Worm (Caenorhabditis elegans) whole organism, late embryonic: ENCODE measurements around the gene str-173.

ENCODE experiments used
- C08G9.2 ChIP-seq: sonication (generic microtip); optimal IDR thresholded peaks from 2 replicates; lab custom pipeline; 2016; ENCODE audit warnings: mild to moderate bottlenecking, missing genetic modification characterization, moderate library complexity, missing compliant biosample characterization
- K02D7.2 ChIP-seq: sonication (generic microtip); optimal IDR thresholded peaks from 2 replicates; lab custom pipeline; 2017; ENCODE audit warnings: mild to moderate bottlenecking, missing genetic modification characterization, missing compliant biosample characterization
- ceh-19 ChIP-seq: fragments of 200-800 bp; sonication (Bioruptor generic); optimal IDR thresholded peaks from 2 replicates; lab custom pipeline; 2018; ENCODE audit warnings: mild to moderate bottlenecking, missing genetic modification characterization, missing compliant biosample characterization
- ceh-22 ChIP-seq: sonication (generic microtip); optimal IDR thresholded peaks from 2 replicates; lab custom pipeline; 2017; ENCODE audit warnings: missing biosample characterization, missing genetic modification characterization
- ceh-24 ChIP-seq: sonication (generic microtip); optimal IDR thresholded peaks from 2 replicates; lab custom pipeline; 2016; ENCODE audit warnings: mild to moderate bottlenecking, missing genetic modification characterization, missing compliant biosample characterization
- ceh-30 ChIP-seq: fragments of 150-350 bp; optimal IDR thresholded peaks from 2 replicates; lab custom pipeline; 2014; ENCODE audit warnings: missing biosample characterization, missing genetic modification characterization
- ceh-48 ChIP-seq: sonication (generic microtip); optimal IDR thresholded peaks from 2 replicates; lab custom pipeline; 2016; ENCODE audit warnings: missing genetic modification characterization, inconsistent platforms, missing compliant biosample characterization
- ceh-6 ChIP-seq: fragments of 200-800 bp; sonication (Bioruptor generic); optimal IDR thresholded peaks from 2 replicates; lab custom pipeline; 2018; ENCODE audit warnings: mild to moderate bottlenecking, missing genetic modification characterization, missing compliant biosample characterization
- ceh-9 ChIP-seq: sonication (generic microtip); optimal IDR thresholded peaks from 2 replicates; lab custom pipeline; 2016; ENCODE audit warnings: mild to moderate bottlenecking, missing genetic modification characterization, inconsistent platforms, missing compliant biosample characterization
- dve-1 ChIP-seq: sonication (generic microtip); optimal IDR thresholded peaks from 2 replicates; lab custom pipeline; 2017; ENCODE audit warnings: antibody characterized with exemption, mild to moderate bottlenecking, missing genetic modification characterization, missing compliant biosample characterization
- elt-2 ChIP-seq: sonication (generic microtip); optimal IDR thresholded peaks from 2 replicates; lab custom pipeline; 2016; ENCODE audit warnings: missing genetic modification reagents, missing genetic modification characterization, missing compliant biosample characterization
- eyg-1 ChIP-seq: sonication (generic microtip); optimal IDR thresholded peaks from 2 replicates; lab custom pipeline; 2016; ENCODE audit warnings: missing genotype, missing genetic modification characterization, missing compliant biosample characterization
- fax-1 ChIP-seq: sonication (generic microtip); optimal IDR thresholded peaks from 2 replicates; lab custom pipeline; 2016; ENCODE audit warnings: missing genotype, missing genetic modification characterization, missing compliant biosample characterization
- fkh-10 ChIP-seq: fragments of 150-350 bp; optimal IDR thresholded peaks from 2 replicates; lab custom pipeline; 2014; ENCODE audit warnings: missing biosample characterization, missing genetic modification reagents, missing genetic modification characterization
- fkh-6 ChIP-seq: sonication (generic microtip); optimal IDR thresholded peaks from 2 replicates; lab custom pipeline; 2016; ENCODE audit warnings: missing genetic modification characterization, missing compliant biosample characterization
- hlh-13 ChIP-seq: fragments of 200-800 bp; sonication (Bioruptor generic); optimal IDR thresholded peaks from 2 replicates; lab custom pipeline; 2018; ENCODE audit warnings: mild to moderate bottlenecking, missing genetic modification characterization, missing compliant biosample characterization
- hlh-15 ChIP-seq: sonication (generic microtip); optimal IDR thresholded peaks from 2 replicates; lab custom pipeline; 2016; ENCODE audit warnings: missing genetic modification characterization, missing compliant biosample characterization
- hlh-30 ChIP-seq: sonication (generic microtip); optimal IDR thresholded peaks from 2 replicates; lab custom pipeline; 2017; ENCODE audit warnings: antibody characterized with exemption, missing genetic modification characterization, missing compliant biosample characterization; ENCODE audit not compliant: insufficient read depth
- hlh-8 ChIP-seq: sonication (generic microtip); optimal IDR thresholded peaks from 2 replicates; lab custom pipeline; 2016; ENCODE audit warnings: missing genotype, missing genetic modification characterization, missing compliant biosample characterization
- lim-6 ChIP-seq: sonication (generic microtip); optimal IDR thresholded peaks from 2 replicates; lab custom pipeline; 2016; ENCODE audit warnings: missing genetic modification characterization, missing compliant biosample characterization
- lin-11 ChIP-seq: fragments of 200-800 bp; sonication (Bioruptor generic); optimal IDR thresholded peaks from 2 replicates; lab custom pipeline; 2018; ENCODE audit warnings: mild to moderate bottlenecking, missing genetic modification characterization, missing compliant biosample characterization
- madf-2 ChIP-seq: sonication (generic microtip); optimal IDR thresholded peaks from 2 replicates; lab custom pipeline; 2017; ENCODE audit warnings: missing genetic modification characterization, missing compliant biosample characterization
- mec-3 ChIP-seq: sonication (generic microtip); optimal IDR thresholded peaks from 2 replicates; lab custom pipeline; 2016; ENCODE audit warnings: borderline replicate concordance, missing genetic modification characterization, missing compliant biosample characterization
- nfya-1 ChIP-seq: sonication (generic microtip); optimal IDR thresholded peaks from 2 replicates; lab custom pipeline; 2017; ENCODE audit warnings: missing genetic modification characterization, mild to moderate bottlenecking, missing compliant biosample characterization, antibody characterized with exemption, moderate library complexity
- nhr-11 ChIP-seq: fragments of 150-350 bp; optimal IDR thresholded peaks from 2 replicates; lab custom pipeline; 2014; ENCODE audit warnings: missing biosample characterization, missing genetic modification characterization
- nhr-232 ChIP-seq: sonication (generic microtip); optimal IDR thresholded peaks from 2 replicates; lab custom pipeline; 2016; ENCODE audit warnings: missing genetic modification characterization, missing compliant biosample characterization
- npax-4 ChIP-seq: sonication (generic microtip); optimal IDR thresholded peaks from 2 replicates; lab custom pipeline; 2016; ENCODE audit warnings: missing genetic modification characterization, missing compliant biosample characterization
- pat-9 ChIP-seq: fragments of 200-800 bp; sonication (Bioruptor generic); optimal IDR thresholded peaks from 2 replicates; lab custom pipeline; 2018; ENCODE audit warnings: mild to moderate bottlenecking, missing genetic modification characterization, moderate library complexity, missing compliant biosample characterization
- ref-2 ChIP-seq: sonication (generic microtip); optimal IDR thresholded peaks from 2 replicates; lab custom pipeline; 2016; ENCODE audit warnings: missing genetic modification characterization, missing compliant biosample characterization
- rnt-1 ChIP-seq: sonication (generic microtip); optimal IDR thresholded peaks from 2 replicates; lab custom pipeline; 2016; ENCODE audit warnings: missing genetic modification characterization, missing compliant biosample characterization
- sox-2 ChIP-seq: fragments of 200-800 bp; sonication (Bioruptor generic); IDR thresholded peaks from 2 replicates; pipeline ENCODE4 v1.3.6; 2022; ENCODE audit warnings: missing genetic modification reagents, missing genetic modification characterization, missing compliant biosample characterization
- sox-4 ChIP-seq: sonication (generic microtip); optimal IDR thresholded peaks from 2 replicates; lab custom pipeline; 2017; ENCODE audit warnings: mild to moderate bottlenecking, missing genetic modification characterization, inconsistent platforms, missing compliant biosample characterization
- syd-9 ChIP-seq: sonication (generic microtip); optimal IDR thresholded peaks from 2 replicates; lab custom pipeline; 2016; ENCODE audit warnings: mild to moderate bottlenecking, missing genetic modification characterization, moderate library complexity, missing compliant biosample characterization
- tbx-7 ChIP-seq: sonication (generic microtip); optimal IDR thresholded peaks from 2 replicates; lab custom pipeline; 2016; ENCODE audit warnings: missing genotype, missing genetic modification characterization, missing compliant biosample characterization
- unc-3 ChIP-seq, 2 experiments: fragments of 200-800 bp in 1 of 2; sonication (Bioruptor generic) in 1 of 2; sonication (generic microtip) in 1 of 2; conservative IDR thresholded peaks in 1 of 2; optimal IDR thresholded peaks in 1 of 2; 2 replicates each; pipeline versions ENCODE4 v1.3.6 to Lab custom; 2016 to 2022; ENCODE audit warnings: missing compliant biosample characterization in 2 of 2, missing genetic modification characterization in 2 of 2, missing genetic modification reagents in 1 of 2
- unc-55 ChIP-seq: sonication (generic microtip); optimal IDR thresholded peaks from 2 replicates; lab custom pipeline; 2017; ENCODE audit warnings: missing biosample characterization, missing genetic modification reagents, missing genetic modification characterization
- zip-5 ChIP-seq: sonication (generic microtip); optimal IDR thresholded peaks from 2 replicates; lab custom pipeline; 2016; ENCODE audit warnings: missing genetic modification characterization, missing compliant biosample characterization
- ztf-16 ChIP-seq: sonication (generic microtip); optimal IDR thresholded peaks from 2 replicates; lab custom pipeline; 2017; ENCODE audit warnings: missing genetic modification characterization, missing compliant biosample characterization

Gene str-173

ce11 chrIV:4870546-4870945, 9.0 kb downstream of the str-173 start, which contains the start of gene str-175:
Gene str-175, minus strand, starts transcription at chrIV:4870646.
- TF ChIP-seq pat-9 (no peak), syd-9 (tag; lab: Kevin White, UChicago) (no peak)
- TF ChIP-seq, all 69 proteins: peak for 0

- TF ChIP-seq ceh-22 (tag; lab: Kevin White, UChicago) = no peak
- TF ChIP-seq K02D7.2 (tag; lab: Kevin White, UChicago) = no peak
Measured at ce11 chrIV:4874603-4875002, 13.0 kb downstream of the str-173 start, which contains the start of gene str-174. Gene str-174, minus strand, starts transcription at chrIV:4874703.

ce11 chrIV:4877102-4877501, 15.5 kb downstream of the str-173 start, which contains the start of gene str-170:
Gene str-170, plus strand, starts transcription at chrIV:4877402.
- no peak for TF ChIP-seq fkh-10
- no peak for TF ChIP-seq C08G9.2
- no peak for TF ChIP-seq ceh-19 (GFP tag; lab: Kevin White, UChicago)
- TF ChIP-seq ceh-30 = no peak
- TF ChIP-seq hlh-13 (GFP tag; lab: Kevin White, UChicago) = no peak
- TF ChIP-seq ceh-48 (tag; lab: Kevin White, UChicago) = no peak

- no peak for TF ChIP-seq sox-4 (tag; lab: Kevin White, UChicago)
- TF ChIP-seq fax-1 (tag; lab: Kevin White, UChicago) = no peak
- TF ChIP-seq lim-6 (tag; lab: Kevin White, UChicago) = no peak
- no peak for TF ChIP-seq hlh-8 (tag; lab: Kevin White, UChicago)
- TF ChIP-seq nhr-11 (tag; lab: Kevin White, UChicago) = no peak
- no peak for TF ChIP-seq ceh-19 (GFP tag; lab: Kevin White, UChicago)
- no peak for TF ChIP-seq mec-3 (tag; lab: Kevin White, UChicago)
- TF ChIP-seq unc-55 (GFP tag; lab: Kevin White, UChicago) = no peak
- no peak for TF ChIP-seq eyg-1
- TF ChIP-seq zip-5 (tag; lab: Kevin White, UChicago) = no peak
- TF ChIP-seq ceh-48 (tag; lab: Kevin White, UChicago) = no peak
- TF ChIP-seq madf-2 (tag; lab: Kevin White, UChicago) = no peak
Measured at ce11 chrIV:4880634-4881033, 19.1 kb downstream of the str-173 start.

- TF ChIP-seq ceh-48 (tag; lab: Kevin White, UChicago) = no peak
- no peak for TF ChIP-seq madf-2 (tag; lab: Kevin White, UChicago)
- TF ChIP-seq mec-3 (tag; lab: Kevin White, UChicago) = no peak
- no peak for TF ChIP-seq lin-11 (tag; lab: Kevin White, UChicago)
- TF ChIP-seq hlh-30 (tag; lab: Kevin White, UChicago) = no peak
- no peak for TF ChIP-seq sox-2 (GFP tag; lab: Robert Waterston, UW)
- no peak for TF ChIP-seq hlh-13 (GFP tag; lab: Kevin White, UChicago)
- TF ChIP-seq nhr-232 (tag; lab: Kevin White, UChicago) = no peak
- no peak for TF ChIP-seq ceh-9 (tag; lab: Kevin White, UChicago)
- TF ChIP-seq fax-1 (tag; lab: Kevin White, UChicago) = no peak
- TF ChIP-seq hlh-15 (tag; lab: Kevin White, UChicago) = no peak
- no peak for TF ChIP-seq npax-4 (tag; lab: Kevin White, UChicago)
- TF ChIP-seq tbx-7 = no peak
- TF ChIP-seq, all 69 proteins: peak for 0
Measured at ce11 chrIV:4883984-4884383, 22.4 kb downstream of the str-173 start, which contains the start of gene str-166. Gene str-166, plus strand, starts transcription at chrIV:4884284.

ce11 chrIV:4885435-4885834, 23.9 kb downstream of the str-173 start:
- TF ChIP-seq ceh-24 (tag; lab: Kevin White, UChicago) (no peak), ref-2 (tag; lab: Kevin White, UChicago) (no peak), ceh-6 (GFP tag; lab: Kevin White, UChicago) (no peak), syd-9 (tag; lab: Kevin White, UChicago) (no peak), elt-2 (tag; lab: Kevin White, UChicago) (no peak), nfya-1 (no peak), unc-3 (GFP tag; conservative IDR thresholded peaks at IDR 0.05; lab: Robert Waterston, UW) (no peak), unc-3 (tag; optimal IDR thresholded peaks at IDR 0.05; lab: Kevin White, UChicago) (no peak), unc-55 (GFP tag; lab: Kevin White, UChicago) (no peak), rnt-1 (no peak), K02D7.2 (tag; lab: Kevin White, UChicago) (no peak), zip-5 (tag; lab: Kevin White, UChicago) (no peak), dve-1 (tag; lab: Kevin White, UChicago) (no peak), fkh-6 (no peak), C08G9.2 (no peak), ztf-16 (tag; lab: Kevin White, UChicago) (no peak), lin-11 (tag; lab: Kevin White, UChicago) (no peak), ceh-19 (GFP tag; lab: Kevin White, UChicago) (no peak)
